Fruit fly (Drosophila melanogaster) whole organism, adult: ENCODE data around the gene CG15824.

Experiments
- CG11617 ChIP-seq: fragments of 200-800 bp; sonication (Bioruptor generic); optimal IDR thresholded peaks from 2 replicates; lab custom pipeline; 2017; ENCODE audit warnings: mild to moderate bottlenecking, missing biosample characterization, missing genetic modification reagents, missing genetic modification characterization
- CG1620 ChIP-seq: fragments of 200-800 bp; sonication (Bioruptor generic); optimal IDR thresholded peaks from 2 replicates; lab custom pipeline; 2016; ENCODE audit warnings: missing biosample characterization, missing genetic modification characterization
- CG7045 ChIP-seq: fragments of 200-800 bp; sonication (Bioruptor generic); optimal IDR thresholded peaks from 2 replicates; lab custom pipeline; 2017; ENCODE audit warnings: missing biosample characterization, mild to moderate bottlenecking, missing genetic modification characterization
- CG7101 ChIP-seq: fragments of 200-800 bp; sonication (Bioruptor generic); optimal IDR thresholded peaks from 2 replicates; lab custom pipeline; 2018; ENCODE audit warnings: missing biosample characterization, mild to moderate bottlenecking, missing genetic modification characterization, moderate library complexity
- Clk ChIP-seq: fragments of 200-800 bp; sonication (Bioruptor generic); optimal IDR thresholded peaks from 2 replicates; lab custom pipeline; 2017; ENCODE audit warnings: missing biosample characterization, missing genetic modification characterization
- Crg-1 ChIP-seq: fragments of 200-800 bp; sonication (Bioruptor generic); optimal IDR thresholded peaks from 2 replicates; lab custom pipeline; 2016; ENCODE audit warnings: missing biosample characterization, missing genetic modification characterization
- bab1 ChIP-seq: fragments of 200-800 bp; sonication (Bioruptor generic); optimal IDR thresholded peaks from 3 replicates; lab custom pipeline; 2019; ENCODE audit warnings: missing biosample characterization, mild to moderate bottlenecking, missing genetic modification characterization, moderate library complexity
- cic ChIP-seq: fragments of 200-800 bp; sonication (Bioruptor generic); optimal IDR thresholded peaks from 2 replicates; lab custom pipeline; 2017; ENCODE audit warnings: missing biosample characterization, mild to moderate bottlenecking, missing genetic modification characterization, moderate library complexity
- cnc ChIP-seq, 2 experiments: fragments of >200 bp; optimal IDR thresholded peaks; 2 replicates each; lab custom pipeline; 2017
- kay ChIP-seq: fragments of 200-800 bp; sonication (Bioruptor generic); peaks from one replicate; lab custom pipeline; 2016; ENCODE audit warnings: missing biosample characterization, missing genetic modification characterization, borderline replicate concordance
- ovo ChIP-seq: fragments of 200-800 bp; sonication (Bioruptor generic); optimal IDR thresholded peaks from 2 replicates; lab custom pipeline; 2016; ENCODE audit warnings: missing biosample characterization, missing genetic modification characterization
- tj ChIP-seq: fragments of 200-800 bp; sonication (Bioruptor generic); optimal IDR thresholded peaks from 3 replicates; lab custom pipeline; 2017; ENCODE audit warnings: missing biosample characterization, mild to moderate bottlenecking, missing genetic modification characterization, moderate library complexity

dm6 chr2L:856690-857488, 28.1 kb downstream of the CG15824 start:
- no peak for TF ChIP-seq CG7045 (GFP tag; lab: Kevin White, UChicago)
- no peak for TF ChIP-seq tj (GFP tag; lab: Kevin White, UChicago)
- peak; percentile 57 for TF ChIP-seq CG7101 (tag; lab: Kevin White, UChicago)
- TF ChIP-seq CG11617 (GFP tag; lab: Kevin White, UChicago): no peak
- TF ChIP-seq bab1: no peak
- no peak for TF ChIP-seq kay (GFP tag; lab: Kevin White, UChicago)
- TF ChIP-seq Crg-1 (GFP tag; lab: Kevin White, UChicago): no peak
- no peak for TF ChIP-seq CG1620 (GFP tag; lab: Kevin White, UChicago)
- no peak for TF ChIP-seq cic (GFP tag; lab: Kevin White, UChicago)
- TF ChIP-seq Clk (GFP tag; lab: Kevin White, UChicago): no peak
- TF ChIP-seq cnc (optimal IDR thresholded peaks at IDR 0.05; lab: Kevin White, UChicago): no peak
- no peak for TF ChIP-seq ovo (GFP tag; lab: Kevin White, UChicago)
